Fruit fly (Drosophila melanogaster) whole organism, embryonic: ENCODE measurements around the gene CG2157.

Source experiments
- Adf1 ChIP-seq: fragments of 200-800 bp; sonication (Bioruptor generic); IDR thresholded peaks from 2 replicates; pipeline ENCODE4 v1.3.6; 2022; ENCODE audit warnings: missing biosample characterization, missing genetic modification characterization
- Atf6 ChIP-seq: fragments of 200-800 bp; sonication (Bioruptor generic); IDR thresholded peaks from 2 replicates; pipeline ENCODE4 v1.3.6; 2022; ENCODE audit warnings: missing biosample characterization, missing genetic modification characterization
- BEAF-32 ChIP-seq: fragments of 200-800 bp; sonication (Bioruptor generic); optimal IDR thresholded peaks from 3 replicates; lab custom pipeline; 2017; ENCODE audit warnings: missing biosample characterization, missing genetic modification characterization, mild to moderate bottlenecking, moderate library complexity, missing genetic modification reagents
- Bgb ChIP-seq: fragments of 200-800 bp; sonication (Bioruptor generic); IDR thresholded peaks from 2 replicates; pipeline ENCODE4 v1.3.6; 2022; ENCODE audit warnings: missing biosample characterization, missing genetic modification characterization; ENCODE audit not compliant: partially characterized antibody
- Blimp-1 ChIP-seq: fragments of 200-800 bp; sonication (Bioruptor generic); optimal IDR thresholded peaks from 3 replicates; lab custom pipeline; 2018; ENCODE audit warnings: missing biosample characterization, missing genetic modification characterization, mild to moderate bottlenecking, moderate library complexity, missing genetic modification reagents
- CG11093 ChIP-seq: fragments of 200-800 bp; sonication (Bioruptor generic); IDR thresholded peaks from 3 replicates; pipeline ENCODE4 v1.3.6; 2022; ENCODE audit warnings: missing biosample characterization, missing genetic modification characterization
- CG12391 ChIP-seq: fragments of 200-800 bp; sonication (Bioruptor generic); optimal IDR thresholded peaks from 3 replicates; lab custom pipeline; 2018; ENCODE audit warnings: missing biosample characterization, mild to moderate bottlenecking, missing genetic modification characterization, moderate library complexity
- CG13287 ChIP-seq: fragments of 200-800 bp; sonication (Bioruptor generic); IDR thresholded peaks from 2 replicates; pipeline ENCODE4 v1.3.6; 2022; ENCODE audit warnings: missing biosample characterization, missing genetic modification characterization; ENCODE audit not compliant: partially characterized antibody
- CG15073 ChIP-seq: fragments of 200-800 bp; sonication (Bioruptor generic); optimal IDR thresholded peaks from 2 replicates; lab custom pipeline; 2016; ENCODE audit warnings: missing biosample characterization, missing genetic modification characterization
- CG1603 ChIP-seq: fragments of 200-800 bp; sonication (Bioruptor generic); optimal IDR thresholded peaks from 2 replicates; lab custom pipeline; 2019; ENCODE audit warnings: missing biosample characterization, mild to moderate bottlenecking, missing genetic modification characterization, moderate library complexity
- CG17328 ChIP-seq: fragments of 200-800 bp; sonication (Bioruptor generic); IDR thresholded peaks from 2 replicates; pipeline ENCODE4 v1.3.6; 2022; ENCODE audit warnings: missing biosample characterization, missing genetic modification characterization
- CG2875 ChIP-seq: fragments of 200-800 bp; sonication (Bioruptor generic); optimal IDR thresholded peaks from 2 replicates; lab custom pipeline; 2017; ENCODE audit warnings: missing biosample characterization, mild to moderate bottlenecking, missing genetic modification characterization, missing genetic modification reagents
- CG34376 ChIP-seq: fragments of 200-800 bp; sonication (Bioruptor generic); optimal IDR thresholded peaks from 2 replicates; lab custom pipeline; 2018; ENCODE audit warnings: missing biosample characterization, mild to moderate bottlenecking, missing genetic modification characterization
- CG4282 ChIP-seq: fragments of 200-800 bp; sonication (Bioruptor generic); optimal IDR thresholded peaks from 2 replicates; lab custom pipeline; 2016; ENCODE audit warnings: missing biosample characterization, missing genetic modification characterization
- CG4617 ChIP-seq: fragments of 200-800 bp; sonication (Bioruptor generic); optimal IDR thresholded peaks from 3 replicates; lab custom pipeline; 2016; ENCODE audit warnings: missing biosample characterization, missing genetic modification characterization, borderline replicate concordance
- CG4854 ChIP-seq: fragments of 200-800 bp; sonication (Bioruptor generic); optimal IDR thresholded peaks from 2 replicates; lab custom pipeline; 2016; ENCODE audit warnings: missing biosample characterization, missing genetic modification characterization, inconsistent platforms
- CG6791 ChIP-seq: fragments of 200-800 bp; sonication (Bioruptor generic); IDR thresholded peaks from 3 replicates; pipeline ENCODE4 v1.3.6; 2022; ENCODE audit warnings: missing biosample characterization, missing genetic modification characterization; ENCODE audit not compliant: partially characterized antibody
- CG7928 ChIP-seq: fragments of 200-800 bp; sonication (Bioruptor generic); optimal IDR thresholded peaks from 2 replicates; lab custom pipeline; 2017; ENCODE audit warnings: missing biosample characterization, mild to moderate bottlenecking, missing genetic modification characterization
- CG8478 ChIP-seq: fragments of >200 bp; optimal IDR thresholded peaks from 2 replicates; lab custom pipeline; 2018
- CG9932 ChIP-seq: fragments of 200-800 bp; sonication (Bioruptor generic); IDR thresholded peaks from 2 replicates; pipeline ENCODE4 v1.3.6; 2022; ENCODE audit warnings: missing biosample characterization, missing genetic modification characterization
- CoRest ChIP-seq: fragments of 200-800 bp; sonication (Bioruptor generic); optimal IDR thresholded peaks from 3 replicates; lab custom pipeline; 2018; ENCODE audit warnings: missing biosample characterization, mild to moderate bottlenecking, missing genetic modification characterization, moderate library complexity
- Dref ChIP-seq: fragments of 200-800 bp; sonication (Bioruptor generic); IDR thresholded peaks from 2 replicates; pipeline ENCODE4 v1.3.6; 2022; ENCODE audit warnings: missing biosample characterization, missing genetic modification characterization
- E2f2 ChIP-seq: fragments of 200-800 bp; sonication (Bioruptor generic); IDR thresholded peaks from 2 replicates; pipeline ENCODE4 v1.3.6; 2022; ENCODE audit warnings: missing biosample characterization, missing genetic modification characterization
- Eip74EF ChIP-seq, 2 experiments: fragments of 200-800 bp in 1 of 2; fragments of >200 bp in 1 of 2; sonication (Bioruptor generic) in 1 of 2; optimal IDR thresholded peaks; 2 replicates each; lab custom pipeline; 2017 to 2019; ENCODE audit warnings: missing biosample characterization in 2 of 2, missing genetic modification characterization in 2 of 2, mild to moderate bottlenecking in 1 of 2, moderate library complexity in 1 of 2
- Ets97D ChIP-seq: fragments of 200-800 bp; sonication (Bioruptor generic); optimal IDR thresholded peaks from 3 replicates; lab custom pipeline; 2016; ENCODE audit warnings: missing biosample characterization, missing genetic modification characterization
- Hr39 ChIP-seq: fragments of >200 bp; optimal IDR thresholded peaks from 2 replicates; lab custom pipeline; 2017
- Med ChIP-seq: fragments of 200-800 bp; sonication (Bioruptor generic); peaks from one replicate; lab custom pipeline; 2016; ENCODE audit warnings: missing biosample characterization, missing genetic modification characterization, mild to moderate bottlenecking, inconsistent platforms, moderate library complexity
- Scr ChIP-seq: fragments of 200-800 bp; sonication (Bioruptor generic); IDR thresholded peaks from 2 replicates; pipeline ENCODE4 v1.3.6; 2022; ENCODE audit warnings: missing biosample characterization, missing genetic modification characterization; ENCODE audit not compliant: partially characterized antibody
- Tbp ChIP-seq: fragments of >200 bp; optimal IDR thresholded peaks from 2 replicates; lab custom pipeline; 2018; ENCODE audit warnings: missing biosample characterization, missing genetic modification characterization
- YL-1 ChIP-seq: fragments of 200-800 bp; sonication (Bioruptor generic); optimal IDR thresholded peaks from 3 replicates; lab custom pipeline; 2017; ENCODE audit warnings: missing biosample characterization, mild to moderate bottlenecking, missing genetic modification characterization
- al ChIP-seq: fragments of 200-800 bp; sonication (Bioruptor generic); IDR thresholded peaks from 2 replicates; pipeline ENCODE4 v1.3.6; 2022; ENCODE audit warnings: missing biosample characterization, missing genetic modification characterization
- ap ChIP-seq: fragments of 200-800 bp; sonication (Bioruptor generic); IDR thresholded peaks from 2 replicates; pipeline ENCODE4 v1.3.6; 2022; ENCODE audit warnings: missing biosample characterization, missing genetic modification characterization
- ase ChIP-seq: fragments of 200-800 bp; sonication (Bioruptor generic); IDR thresholded peaks from 3 replicates; pipeline ENCODE4 v1.3.6; 2022; ENCODE audit warnings: missing biosample characterization, missing genetic modification characterization
- bbx ChIP-seq: fragments of 200-800 bp; sonication (Bioruptor generic); IDR thresholded peaks from 2 replicates; pipeline ENCODE4 v1.3.6; 2022; ENCODE audit warnings: missing biosample characterization, missing genetic modification characterization; ENCODE audit not compliant: partially characterized antibody
- bowl ChIP-seq: fragments of 200-800 bp; sonication (Bioruptor generic); IDR thresholded peaks from 2 replicates; pipeline ENCODE4 v1.3.6; 2022; ENCODE audit warnings: missing biosample characterization, missing genetic modification characterization
- caup ChIP-seq: fragments of 200-800 bp; sonication (Bioruptor generic); optimal IDR thresholded peaks from 3 replicates; lab custom pipeline; 2017; ENCODE audit warnings: missing biosample characterization, mild to moderate bottlenecking, missing genetic modification characterization, moderate library complexity; ENCODE audit not compliant: severe bottlenecking
- ems ChIP-seq: fragments of 200-800 bp; sonication (Bioruptor generic); optimal IDR thresholded peaks from 3 replicates; lab custom pipeline; 2016; ENCODE audit warnings: missing biosample characterization, missing genetic modification characterization
- fd102C ChIP-seq: fragments of 200-800 bp; sonication (Bioruptor generic); optimal IDR thresholded peaks from 2 replicates; lab custom pipeline; 2018; ENCODE audit warnings: missing biosample characterization, mild to moderate bottlenecking, missing genetic modification characterization, moderate library complexity
- gfzf ChIP-seq: fragments of 200-800 bp; sonication (Bioruptor generic); optimal IDR thresholded peaks from 2 replicates; lab custom pipeline; 2016; ENCODE audit warnings: missing biosample characterization, mild to moderate bottlenecking, missing genetic modification characterization, moderate library complexity
- grau ChIP-seq: fragments of 200-800 bp; optimal IDR thresholded peaks from 3 replicates; lab custom pipeline; 2019; ENCODE audit warnings: missing biosample characterization, mild to moderate bottlenecking, missing genetic modification characterization, moderate library complexity
- kah ChIP-seq: fragments of 200-800 bp; sonication (Bioruptor generic); optimal IDR thresholded peaks from 2 replicates; lab custom pipeline; 2018; ENCODE audit warnings: missing biosample characterization, mild to moderate bottlenecking, missing genetic modification characterization
- nmo ChIP-seq: fragments of 200-800 bp; sonication (Bioruptor generic); optimal IDR thresholded peaks from 2 replicates; lab custom pipeline; 2018; ENCODE audit warnings: missing biosample characterization, mild to moderate bottlenecking, missing genetic modification characterization, moderate library complexity
- otp ChIP-seq: fragments of 200-800 bp; sonication (Bioruptor generic); IDR thresholded peaks from 3 replicates; pipeline ENCODE4, ENCODE4 v1.3.6; 2022; ENCODE audit warnings: missing biosample characterization, missing genetic modification characterization
- ro ChIP-seq: fragments of 200-800 bp; sonication (Bioruptor generic); IDR thresholded peaks from 2 replicates; pipeline ENCODE4 v1.3.6; 2022; ENCODE audit warnings: missing biosample characterization, missing genetic modification characterization
- sisA ChIP-seq: fragments of 200-800 bp; sonication (Bioruptor generic); IDR thresholded peaks from 2 replicates; pipeline ENCODE4 v1.3.6; 2022; ENCODE audit warnings: missing biosample characterization, missing genetic modification characterization
- slou ChIP-seq: fragments of 200-800 bp; sonication (Bioruptor generic); optimal IDR thresholded peaks from 3 replicates; lab custom pipeline; 2016; ENCODE audit warnings: missing biosample characterization, missing genetic modification characterization
- stc ChIP-seq: fragments of 200-800 bp; sonication (Bioruptor generic); IDR thresholded peaks from 2 replicates; pipeline ENCODE4 v1.3.6; 2022; ENCODE audit warnings: missing biosample characterization, missing genetic modification characterization
- sug ChIP-seq: fragments of 200-800 bp; optimal IDR thresholded peaks from 2 replicates; lab custom pipeline; 2019; ENCODE audit warnings: missing biosample characterization, mild to moderate bottlenecking, missing genetic modification characterization, moderate library complexity
- ttk ChIP-seq: fragments of 200-800 bp; sonication (Bioruptor generic); IDR thresholded peaks from 2 replicates; pipeline ENCODE4 v2.1.2; 2022; ENCODE audit warnings: missing biosample characterization, missing genetic modification characterization
- vfl ChIP-seq: fragments of 200-800 bp; sonication (Bioruptor generic); optimal IDR thresholded peaks from 2 replicates; lab custom pipeline; 2016; ENCODE audit warnings: missing biosample characterization, missing genetic modification characterization
- zen ChIP-seq: fragments of 200-800 bp; sonication (Bioruptor generic); optimal IDR thresholded peaks from 3 replicates; lab custom pipeline; 2018; ENCODE audit warnings: missing biosample characterization, mild to moderate bottlenecking, missing genetic modification characterization, moderate library complexity

Gene CG2157

dm6 chrX:10848565-10848964 lies 20.5 kb upstream of the CG2157 start, which contains the start of gene CG2202 (continued):
- TF ChIP-seq CG2875 (no peak), CG4617 (peak; percentile 71), caup (GFP tag; lab: Kevin White, UChicago) (no peak), ro (GFP tag; lab: Robert Waterston, UW) (no peak), grau (no peak), CG6791 (GFP tag; lab: Robert Waterston, UW) (peak; percentile 53), CG15073 (GFP tag; lab: Kevin White, UChicago) (no peak), slou (GFP tag; lab: Kevin White, UChicago) (no peak), nmo (GFP tag; lab: Kevin White, UChicago) (peak; percentile 20), CG4282 (GFP tag; lab: Kevin White, UChicago) (no peak), ase (GFP tag; lab: Robert Waterston, UW) (no peak), CG4854 (GFP tag; lab: Kevin White, UChicago) (no peak), kah (GFP tag; lab: Kevin White, UChicago) (no peak), vfl (GFP tag; lab: Kevin White, UChicago) (no peak), CG8478 (lab: Kevin White, UChicago) (no peak), otp (GFP tag; lab: Robert Waterston, UW) (no peak), Blimp-1 (no peak), ap (no peak), Tbp (GFP tag; lab: Kevin White, UChicago) (no peak), Hr39 (lab: Kevin White, UChicago) (no peak), CG17328 (no peak), al (GFP tag; lab: Robert Waterston, UW) (no peak), CG34376 (GFP tag; lab: Kevin White, UChicago) (no peak), Eip74EF (GFP tag; optimal IDR thresholded peaks at IDR 0.05; lab: Kevin White, UChicago) (no peak)

- peak; percentile 56 for TF ChIP-seq BEAF-32
- TF ChIP-seq gfzf (GFP tag; lab: Kevin White, UChicago): peak; percentile 25
- no peak for TF ChIP-seq sisA
- peak; percentile 38; the same call in 1 of the 2 replicates for TF ChIP-seq CG13287 (GFP tag; lab: Robert Waterston, UW)
- peak; percentile 52 for TF ChIP-seq Dref (GFP tag; lab: Robert Waterston, UW)
- TF ChIP-seq ems (GFP tag; lab: Kevin White, UChicago): no peak
- TF ChIP-seq Atf6 (GFP tag; lab: Robert Waterston, UW): no peak
- 0 out of 2 replicates have a peak, but pooled peaks have one; percentile 7 for TF ChIP-seq Adf1 (GFP tag; lab: Robert Waterston, UW)
- TF ChIP-seq sug: peak; percentile 4
- peak; percentile 22 for TF ChIP-seq CG12391 (tag; lab: Kevin White, UChicago)
- TF ChIP-seq zen (tag; lab: Kevin White, UChicago): peak; percentile 6
- no peak for TF ChIP-seq CG11093
- peak; percentile 71 for TF ChIP-seq CG1603
- TF ChIP-seq Scr (GFP tag; lab: Robert Waterston, UW): 0 out of 2 replicates have a peak, but pooled peaks have one; percentile 20
- no peak for TF ChIP-seq bowl (GFP tag; lab: Robert Waterston, UW)
- no peak for TF ChIP-seq CG9932 (GFP tag; lab: Robert Waterston, UW)
- TF ChIP-seq E2f2 (GFP tag; lab: Robert Waterston, UW): peak; percentile 96
- peak; percentile 81 for TF ChIP-seq Med (GFP tag; lab: Kevin White, UChicago)
- TF ChIP-seq Bgb (GFP tag; lab: Robert Waterston, UW): peak; percentile 40; the same call in 1 of the 2 replicates
- peak; percentile 63 for TF ChIP-seq YL-1 (GFP tag; lab: Kevin White, UChicago)
- peak; percentile 30 for TF ChIP-seq Ets97D
- peak; percentile 46 for TF ChIP-seq CoRest (tag; lab: Kevin White, UChicago)
- no peak for TF ChIP-seq fd102C (GFP tag; lab: Kevin White, UChicago)
- TF ChIP-seq stc: no peak
- no peak for TF ChIP-seq ttk
- TF ChIP-seq CG7928 (GFP tag; lab: Kevin White, UChicago): peak; percentile 92
- peak; percentile 34; the same call in 1 of the 2 replicates for TF ChIP-seq bbx
These were observed 14.4 kb upstream of the CG2157 start, which contains the start of gene feo for dm6 chrX:10854686-10855085. Gene feo (minus strand): TSS chrX:10854869.
